Worm (Caenorhabditis elegans): ENCODE results near the gene tmd-2.

- no peak for TF ChIP-seq W03F9.2 (tag; optimal IDR thresholded peaks at IDR 0.05)
- TF ChIP-seq him-1 (tag; optimal IDR thresholded peaks at IDR 0.05) = no peak
These were observed 49.3 kb downstream of the tmd-2 start, which contains the start of gene F52E1.14 for ce11 chrV:8383716-8384115.
